Fruit fly (Drosophila melanogaster) S2 (cell line): ENCODE measurements around the gene CG3349.

Source experiments
- CG8478 ChIP-seq: fragments of >200 bp; optimal IDR thresholded peaks from 2 replicates; lab custom pipeline; 2018
- CTCF ChIP-seq, 2 experiments: fragments of >200 bp; optimal IDR thresholded peaks; 2 replicates each; lab custom pipeline; 2018

DNA sequence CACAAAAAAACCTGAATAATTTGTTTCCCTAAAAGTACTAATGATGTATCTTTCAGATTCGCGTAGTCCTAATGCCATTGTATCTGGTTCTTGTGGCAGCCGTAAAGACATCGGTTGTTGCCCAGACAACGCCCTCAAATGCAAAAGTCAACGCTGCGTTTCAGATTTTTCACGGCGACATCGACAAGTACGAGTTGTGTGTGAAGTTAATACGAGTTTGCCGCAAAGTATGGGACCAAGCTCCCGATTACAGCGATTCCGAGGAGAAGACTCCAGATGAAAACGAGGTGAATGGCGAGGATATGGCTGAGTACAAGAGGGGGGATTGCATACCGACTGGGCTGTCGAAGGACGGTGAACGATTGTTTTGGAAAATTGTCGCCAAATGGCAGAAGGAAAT lies 618 bp downstream of the CG3349 start:
- TF ChIP-seq CTCF (optimal IDR thresholded peaks at IDR 0.05; lab: Kevin White, UChicago) (no peak), CG8478 (lab: Kevin White, UChicago) (no peak)
